Fruit fly (Drosophila melanogaster) whole organism, embryonic: ENCODE measurements around the gene Acp76A.
A peak's percentile ranks its signal among the peaks of the same experiment; 100 is the strongest.

Experiments
- CG12659 ChIP-seq: fragments of 200-800 bp; sonication (Bioruptor generic); optimal IDR thresholded peaks from 3 replicates; lab custom pipeline; 2017; ENCODE audit warnings: mild to moderate bottlenecking, missing biosample characterization, missing genetic modification reagents, missing genetic modification characterization
- CG15479 ChIP-seq: fragments of 200-800 bp; sonication (Bioruptor generic); optimal IDR thresholded peaks from 3 replicates; lab custom pipeline; 2019; ENCODE audit warnings: missing biosample characterization, mild to moderate bottlenecking, missing genetic modification characterization, moderate library complexity
- CG15601 ChIP-seq: fragments of 200-800 bp; sonication (Bioruptor generic); optimal IDR thresholded peaks from 3 replicates; lab custom pipeline; 2019; ENCODE audit warnings: missing biosample characterization, mild to moderate bottlenecking, missing genetic modification characterization, moderate library complexity
- CG17802 ChIP-seq: fragments of 200-800 bp; sonication (Bioruptor generic); optimal IDR thresholded peaks from 2 replicates; lab custom pipeline; 2018; ENCODE audit warnings: missing biosample characterization, mild to moderate bottlenecking, missing genetic modification characterization, moderate library complexity
- CG17829 ChIP-seq: fragments of 200-800 bp; optimal IDR thresholded peaks from 2 replicates; lab custom pipeline; 2019; ENCODE audit warnings: missing biosample characterization, mild to moderate bottlenecking, missing genetic modification characterization, moderate library complexity
- CG1832 ChIP-seq: fragments of 200-800 bp; sonication (Bioruptor generic); optimal IDR thresholded peaks from 2 replicates; lab custom pipeline; 2017; ENCODE audit warnings: missing biosample characterization, mild to moderate bottlenecking, missing genetic modification characterization, inconsistent platforms
- CG2116 ChIP-seq: fragments of 200-800 bp; sonication (Bioruptor generic); optimal IDR thresholded peaks from 3 replicates; lab custom pipeline; 2018; ENCODE audit warnings: missing biosample characterization, mild to moderate bottlenecking, missing genetic modification characterization
- CG2202 ChIP-seq: fragments of 200-800 bp; sonication (Bioruptor generic); optimal IDR thresholded peaks from 2 replicates; lab custom pipeline; 2018; ENCODE audit warnings: missing biosample characterization, mild to moderate bottlenecking, missing genetic modification characterization
- CG3065 ChIP-seq: fragments of 200-800 bp; sonication (Bioruptor generic); optimal IDR thresholded peaks from 2 replicates; lab custom pipeline; 2016; ENCODE audit warnings: missing biosample characterization, missing genetic modification characterization
- CG32772 ChIP-seq: fragments of 200-800 bp; sonication (Bioruptor generic); IDR thresholded peaks from 2 replicates; pipeline ENCODE4 v1.3.6; 2022; ENCODE audit warnings: missing biosample characterization, missing genetic modification characterization
- CG42726 ChIP-seq: fragments of 200-800 bp; sonication (Bioruptor generic); IDR thresholded peaks from 2 replicates; pipeline ENCODE4 v1.3.6; 2022; ENCODE audit warnings: missing biosample characterization, missing genetic modification characterization; ENCODE audit not compliant: partially characterized antibody
- CG4617 ChIP-seq: fragments of 200-800 bp; sonication (Bioruptor generic); optimal IDR thresholded peaks from 3 replicates; lab custom pipeline; 2016; ENCODE audit warnings: missing biosample characterization, missing genetic modification characterization, borderline replicate concordance
- CG7372 ChIP-seq: fragments of 200-800 bp; sonication (Bioruptor generic); IDR thresholded peaks from 2 replicates; pipeline ENCODE4 v1.3.6; 2022; ENCODE audit warnings: missing biosample characterization, missing genetic modification characterization
- CG8281 ChIP-seq: fragments of 200-800 bp; sonication (Bioruptor generic); optimal IDR thresholded peaks from 2 replicates; lab custom pipeline; 2018; ENCODE audit warnings: missing biosample characterization, mild to moderate bottlenecking, missing genetic modification characterization, moderate library complexity
- CG9609 ChIP-seq: fragments of 200-800 bp; sonication (Bioruptor generic); optimal IDR thresholded peaks from 3 replicates; lab custom pipeline; 2016; ENCODE audit warnings: missing biosample characterization, missing genetic modification characterization
- CG9817 ChIP-seq: fragments of 200-800 bp; sonication (Bioruptor generic); optimal IDR thresholded peaks from 2 replicates; lab custom pipeline; 2018; ENCODE audit warnings: missing biosample characterization, mild to moderate bottlenecking, missing genetic modification characterization, moderate library complexity
- Gug ChIP-seq: fragments of 200-800 bp; sonication (Bioruptor generic); IDR thresholded peaks from 4 replicates; pipeline ENCODE4 v1.3.6; 2022; ENCODE audit warnings: missing biosample characterization, missing genetic modification characterization
- H15 ChIP-seq: fragments of 200-800 bp; sonication (Bioruptor generic); IDR thresholded peaks from 3 replicates; pipeline ENCODE4 v1.3.6; 2022; ENCODE audit warnings: missing biosample characterization, missing genetic modification characterization
- HLH3B ChIP-seq: fragments of 200-800 bp; sonication (Bioruptor generic); IDR thresholded peaks from 2 replicates; pipeline ENCODE4 v1.3.6; 2022; ENCODE audit warnings: missing biosample characterization, missing genetic modification characterization
- HLHmδ ChIP-seq: fragments of 200-800 bp; sonication (Bioruptor generic); optimal IDR thresholded peaks from 2 replicates; lab custom pipeline; 2018; ENCODE audit warnings: missing biosample characterization, mild to moderate bottlenecking, missing genetic modification characterization, moderate library complexity
- Hand ChIP-seq: fragments of 200-800 bp; sonication (Bioruptor generic); optimal IDR thresholded peaks from 2 replicates; lab custom pipeline; 2017; ENCODE audit warnings: mild to moderate bottlenecking, missing biosample characterization, missing genetic modification reagents, missing genetic modification characterization
- HmgD ChIP-seq: fragments of 200-800 bp; sonication (Bioruptor generic); optimal IDR thresholded peaks from 3 replicates; lab custom pipeline; 2016; ENCODE audit warnings: missing biosample characterization, missing genetic modification characterization
- Hmr ChIP-seq: fragments of 200-800 bp; sonication (Bioruptor generic); optimal IDR thresholded peaks from 3 replicates; lab custom pipeline; 2017; ENCODE audit warnings: mild to moderate bottlenecking, missing biosample characterization, missing genetic modification reagents, missing genetic modification characterization
- MESR4 ChIP-seq: fragments of 200-800 bp; sonication (Bioruptor generic); optimal IDR thresholded peaks from 2 replicates; lab custom pipeline; 2018; ENCODE audit warnings: missing biosample characterization, mild to moderate bottlenecking, missing genetic modification characterization, moderate library complexity
- NfI ChIP-seq: fragments of 200-800 bp; sonication (Bioruptor generic); optimal IDR thresholded peaks from 3 replicates; lab custom pipeline; 2018; ENCODE audit warnings: missing biosample characterization, mild to moderate bottlenecking, missing genetic modification characterization, moderate library complexity
- Sox100B ChIP-seq: fragments of 200-800 bp; sonication (Bioruptor generic); optimal IDR thresholded peaks from 3 replicates; lab custom pipeline; 2018; ENCODE audit warnings: missing biosample characterization, mild to moderate bottlenecking, missing genetic modification characterization
- Usf ChIP-seq: fragments of 200-800 bp; sonication (Bioruptor generic); optimal IDR thresholded peaks from 2 replicates; lab custom pipeline; 2017; ENCODE audit warnings: missing genotype, missing biosample characterization, missing genetic modification characterization
- ac ChIP-seq: fragments of 200-800 bp; sonication (Bioruptor generic); optimal IDR thresholded peaks from 3 replicates; lab custom pipeline; 2017; ENCODE audit warnings: missing biosample characterization, mild to moderate bottlenecking, missing genetic modification characterization
- az2 ChIP-seq: fragments of 200-800 bp; sonication (Bioruptor generic); optimal IDR thresholded peaks from 3 replicates; lab custom pipeline; 2016; ENCODE audit warnings: missing biosample characterization, missing genetic modification characterization
- bcd ChIP-seq: fragments of 200-800 bp; sonication (Bioruptor generic); optimal IDR thresholded peaks from 2 replicates; lab custom pipeline; 2017; ENCODE audit warnings: missing biosample characterization, mild to moderate bottlenecking, missing genetic modification characterization
- crc ChIP-seq: fragments of 200-800 bp; sonication (Bioruptor generic); optimal IDR thresholded peaks from 2 replicates; lab custom pipeline; 2016; ENCODE audit warnings: missing biosample characterization, missing genetic modification characterization
- crol ChIP-seq: fragments of 200-800 bp; sonication (Bioruptor generic); IDR thresholded peaks from 2 replicates; pipeline ENCODE4 v1.3.6; 2022; ENCODE audit warnings: missing biosample characterization, missing genetic modification characterization
- cwo ChIP-seq: fragments of 200-800 bp; sonication (Bioruptor generic); optimal IDR thresholded peaks from 3 replicates; lab custom pipeline; 2017; ENCODE audit warnings: missing biosample characterization, missing genetic modification characterization, mild to moderate bottlenecking, moderate library complexity, missing genetic modification reagents
- dm ChIP-seq: fragments of 200-800 bp; sonication (Bioruptor generic); optimal IDR thresholded peaks from 3 replicates; lab custom pipeline; 2016; ENCODE audit warnings: missing biosample characterization, missing genetic modification characterization
- dysf ChIP-seq: fragments of 200-800 bp; sonication (Bioruptor generic); IDR thresholded peaks from 3 replicates; pipeline ENCODE4 v1.3.6; 2022; ENCODE audit warnings: missing biosample characterization, missing genetic modification characterization
- fd102C ChIP-seq: fragments of 200-800 bp; sonication (Bioruptor generic); optimal IDR thresholded peaks from 2 replicates; lab custom pipeline; 2018; ENCODE audit warnings: missing biosample characterization, mild to moderate bottlenecking, missing genetic modification characterization, moderate library complexity
- gem ChIP-seq: fragments of 200-800 bp; sonication (Bioruptor generic); optimal IDR thresholded peaks from 2 replicates; lab custom pipeline; 2019; ENCODE audit warnings: missing biosample characterization, mild to moderate bottlenecking, missing genetic modification characterization, moderate library complexity
- lab ChIP-seq: fragments of 200-800 bp; sonication (Bioruptor generic); optimal IDR thresholded peaks from 3 replicates; lab custom pipeline; 2017; ENCODE audit warnings: missing biosample characterization, missing genetic modification characterization, mild to moderate bottlenecking, moderate library complexity, missing genetic modification reagents
- lilli ChIP-seq: fragments of 200-800 bp; sonication (Bioruptor generic); optimal IDR thresholded peaks from 3 replicates; lab custom pipeline; 2016; ENCODE audit warnings: missing biosample characterization, missing genetic modification characterization
- lov ChIP-seq, 2 experiments: fragments of 200-800 bp in 1 of 2; fragments of >200 bp in 1 of 2; sonication (Bioruptor generic) in 1 of 2; IDR thresholded peaks in 1 of 2; optimal IDR thresholded peaks in 1 of 2; 2 replicates in 1 of 2; 3 replicates in 1 of 2; pipeline versions ENCODE4 v1.3.6 to Lab custom; 2017 to 2022; ENCODE audit warnings: missing biosample characterization in 1 of 2, missing genetic modification characterization in 1 of 2
- pum ChIP-seq: fragments of 200-800 bp; sonication (Bioruptor generic); optimal IDR thresholded peaks from 2 replicates; lab custom pipeline; 2016; ENCODE audit warnings: missing biosample characterization, missing genetic modification characterization
- row ChIP-seq: fragments of 200-800 bp; sonication (Bioruptor generic); IDR thresholded peaks from 3 replicates; pipeline ENCODE4 v1.3.6; 2022; ENCODE audit warnings: missing biosample characterization, missing genetic modification characterization
- sens ChIP-seq: fragments of 200-800 bp; sonication (Bioruptor generic); peaks from one replicate; lab custom pipeline; 2016; ENCODE audit warnings: missing biosample characterization, missing genetic modification characterization
- slbo ChIP-seq: fragments of 200-800 bp; sonication (Bioruptor generic); IDR thresholded peaks from 2 replicates; pipeline ENCODE4 v1.3.6; 2022; ENCODE audit warnings: missing biosample characterization, missing genetic modification characterization
- sna ChIP-seq: fragments of 200-800 bp; sonication (Bioruptor generic); IDR thresholded peaks from 2 replicates; pipeline ENCODE4 v1.3.6; 2022; ENCODE audit warnings: missing biosample characterization, missing genetic modification characterization; ENCODE audit not compliant: partially characterized antibody
- tll ChIP-seq, 2 experiments: fragments of 200-800 bp in 1 of 2; fragments of >200 bp in 1 of 2; sonication (Bioruptor generic) in 1 of 2; optimal IDR thresholded peaks; 2 replicates each; lab custom pipeline; 2017 to 2019; ENCODE audit warnings: missing biosample characterization in 2 of 2, missing genetic modification characterization in 2 of 2, mild to moderate bottlenecking in 1 of 2, moderate library complexity in 1 of 2
- trem ChIP-seq: fragments of 200-800 bp; optimal IDR thresholded peaks from 3 replicates; lab custom pipeline; 2019; ENCODE audit warnings: missing biosample characterization, mild to moderate bottlenecking, missing genetic modification characterization, moderate library complexity
- usp ChIP-seq: fragments of >200 bp; optimal IDR thresholded peaks from 2 replicates; lab custom pipeline; 2017; ENCODE audit warnings: missing biosample characterization, missing genetic modification characterization
- vfl ChIP-seq: fragments of 200-800 bp; sonication (Bioruptor generic); optimal IDR thresholded peaks from 2 replicates; lab custom pipeline; 2016; ENCODE audit warnings: missing biosample characterization, missing genetic modification characterization
- wdn ChIP-seq: fragments of 200-800 bp; sonication (Bioruptor generic); IDR thresholded peaks from 2 replicates; pipeline ENCODE4 v1.3.6; 2022; ENCODE audit warnings: missing biosample characterization, missing genetic modification characterization

The Acp76A gene

DNA sequence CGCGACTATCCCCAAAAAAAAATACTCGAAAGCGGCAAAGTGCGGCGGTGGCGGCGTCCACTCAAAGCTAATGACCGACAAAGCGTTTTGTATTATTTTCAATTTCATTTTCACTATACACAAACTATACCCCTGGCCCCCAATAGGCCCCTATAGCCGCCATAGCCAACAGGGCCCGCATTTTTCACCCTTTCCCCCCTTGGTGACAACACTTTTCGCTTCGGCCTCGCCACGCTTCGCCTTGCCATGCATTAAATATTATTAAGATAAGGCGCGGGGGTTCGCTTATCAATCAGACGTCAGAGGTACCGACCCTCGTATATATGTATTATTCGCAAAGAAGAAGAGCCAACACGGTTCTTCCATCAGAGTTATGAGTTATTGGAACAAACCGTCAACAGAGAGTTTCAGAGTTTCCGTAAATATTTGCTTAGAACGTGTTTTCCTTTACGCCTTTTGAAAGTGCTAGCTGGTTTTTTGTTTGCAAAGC lies 11.6 kb downstream of the Acp76A start (continued):
- TF ChIP-seq bcd (GFP tag; lab: Kevin White, UChicago) = no peak
- TF ChIP-seq CG1832 (GFP tag; lab: Kevin White, UChicago) = no peak
- TF ChIP-seq Gug (GFP tag; lab: Robert Waterston, UW) = no peak
- peak; percentile 60 for TF ChIP-seq CG2202
- TF ChIP-seq lilli (GFP tag; lab: Kevin White, UChicago) = no peak
- TF ChIP-seq Hmr (GFP tag; lab: Kevin White, UChicago) = peak; percentile 28
- peak; percentile 82 for TF ChIP-seq lab (GFP tag; lab: Kevin White, UChicago)
- TF ChIP-seq sna = peak; percentile 15; the same call in 1 of the 2 replicates
- no peak for TF ChIP-seq CG15479 (GFP tag; lab: Kevin White, UChicago)
- no peak for TF ChIP-seq dysf (GFP tag; lab: Robert Waterston, UW)
- no peak for TF ChIP-seq tll (GFP tag; optimal IDR thresholded peaks at IDR 0.05; lab: Kevin White, UChicago)
- no peak for TF ChIP-seq CG4617 (GFP tag; lab: Kevin White, UChicago)
- TF ChIP-seq CG2116 = no peak
- TF ChIP-seq wdn (GFP tag; lab: Robert Waterston, UW) = no peak
- no peak for TF ChIP-seq CG9609 (GFP tag; lab: Kevin White, UChicago)
- TF ChIP-seq Sox100B (GFP tag; lab: Kevin White, UChicago) = no peak
- TF ChIP-seq CG17802 (tag; lab: Kevin White, UChicago) = no peak
- no peak for TF ChIP-seq CG12659 (GFP tag; lab: Kevin White, UChicago)
- TF ChIP-seq az2 = no peak
- 0 out of 2 replicates have a peak, but pooled peaks have one; percentile 18 for TF ChIP-seq slbo
- no peak for TF ChIP-seq CG17829
- no peak for TF ChIP-seq CG42726
- TF ChIP-seq Hand = peak; percentile 1
- TF ChIP-seq H15 (GFP tag; lab: Robert Waterston, UW) = no peak
- peak; percentile 1 for TF ChIP-seq gem (tag; lab: Kevin White, UChicago)
- no peak for TF ChIP-seq CG7372 (GFP tag; lab: Robert Waterston, UW)
- TF ChIP-seq NfI (GFP tag; lab: Kevin White, UChicago) = no peak
- TF ChIP-seq dm (GFP tag; lab: Kevin White, UChicago) = no peak
- no peak; the same call in 1 of the 2 replicates for TF ChIP-seq HLH3B (GFP tag; lab: Robert Waterston, UW)
- TF ChIP-seq row = no peak
- no peak for TF ChIP-seq MESR4 (GFP tag; lab: Kevin White, UChicago)
- TF ChIP-seq ac (GFP tag; lab: Kevin White, UChicago) = peak; percentile 52
- no peak for TF ChIP-seq pum
- TF ChIP-seq CG32772 = no peak
- no peak for TF ChIP-seq HLHmδ (GFP tag; lab: Kevin White, UChicago)
- TF ChIP-seq CG3065 (GFP tag; lab: Kevin White, UChicago) = no peak
- no peak for TF ChIP-seq Usf (GFP tag; lab: Kevin White, UChicago)
- no peak for TF ChIP-seq HmgD (GFP tag; lab: Kevin White, UChicago)
- no peak for TF ChIP-seq fd102C (GFP tag; lab: Kevin White, UChicago)
- peak; percentile 58 for TF ChIP-seq CG15601 (tag; lab: Kevin White, UChicago)
- TF ChIP-seq CG9817 (tag; lab: Kevin White, UChicago) = no peak
- TF ChIP-seq sens (GFP tag; lab: Kevin White, UChicago) = peak; percentile 74
- no peak for TF ChIP-seq trem (tag; lab: Kevin White, UChicago)
- TF ChIP-seq crc = no peak
- TF ChIP-seq cwo (GFP tag; lab: Kevin White, UChicago) = peak; percentile 37
- TF ChIP-seq crol (GFP tag; lab: Robert Waterston, UW) = peak; percentile 98
- no peak for TF ChIP-seq vfl (GFP tag; lab: Kevin White, UChicago)
- TF ChIP-seq usp (GFP tag; lab: Kevin White, UChicago) = no peak
- TF ChIP-seq lov (optimal IDR thresholded peaks at IDR 0.05; lab: Kevin White, UChicago) = no peak
- TF ChIP-seq lov (GFP tag; IDR thresholded peaks at IDR 0.05; lab: Robert Waterston, UW) = no peak
- no peak for TF ChIP-seq CG8281
